Worm (Caenorhabditis elegans) whole organism, L3 larva: ENCODE results near the gene srh-92.

Source experiments
- R02D3.7 ChIP-seq: fragments of 150-350 bp; optimal IDR thresholded peaks from 2 replicates; lab custom pipeline; 2014; ENCODE audit warnings: missing biosample characterization, missing genetic modification characterization
- ZK546.5 ChIP-seq: sonication (generic microtip); optimal IDR thresholded peaks from 2 replicates; lab custom pipeline; 2017; ENCODE audit warnings: missing biosample characterization, missing genetic modification characterization
- ama-1 ChIP-seq: fragments of 150-350 bp; optimal IDR thresholded peaks from 2 replicates; lab custom pipeline; 2018
- ceh-28 ChIP-seq: fragments of 150-350 bp; optimal IDR thresholded peaks from 2 replicates; lab custom pipeline; 2014; ENCODE audit warnings: missing biosample characterization, missing genetic modification reagents, missing genetic modification characterization
- elt-1 ChIP-seq: fragments of 150-350 bp; optimal IDR thresholded peaks from 2 replicates; lab custom pipeline; 2014; ENCODE audit warnings: missing biosample characterization, missing genetic modification characterization
- elt-3 ChIP-seq, 3 experiments: fragments of 150-350 bp in 1 of 3; sonication (generic microtip) in 2 of 3; optimal IDR thresholded peaks; 2 replicates in 2 of 3; 4 replicates in 1 of 3; lab custom pipeline; 2014 to 2017; ENCODE audit warnings: missing biosample characterization in 3 of 3, missing genetic modification characterization in 3 of 3
- fkh-2 ChIP-seq: fragments of 150-350 bp; optimal IDR thresholded peaks from 2 replicates; lab custom pipeline; 2014; ENCODE audit warnings: missing biosample characterization, missing genetic modification reagents, missing genetic modification characterization
- fos-1 ChIP-seq: fragments of 150-350 bp; optimal IDR thresholded peaks from 2 replicates; lab custom pipeline; 2014; ENCODE audit warnings: missing biosample characterization, missing genetic modification characterization
- jun-1 ChIP-seq: fragments of 150-350 bp; optimal IDR thresholded peaks from 2 replicates; lab custom pipeline; 2014; ENCODE audit warnings: missing biosample characterization, missing genetic modification reagents, missing genetic modification characterization
- mdl-1 ChIP-seq: fragments of 150-350 bp; optimal IDR thresholded peaks from 2 replicates; lab custom pipeline; 2014; ENCODE audit warnings: missing biosample characterization, missing genetic modification characterization
- mml-1 ChIP-seq: fragments of 150-350 bp; sonication (generic microtip); optimal IDR thresholded peaks from 3 replicates; lab custom pipeline; 2014; ENCODE audit warnings: missing biosample characterization, missing genetic modification characterization
- nhr-25 ChIP-seq: sonication (generic microtip); optimal IDR thresholded peaks from 2 replicates; lab custom pipeline; 2017; ENCODE audit warnings: missing biosample characterization, missing genetic modification characterization
- nhr-43 ChIP-seq: sonication (generic microtip); optimal IDR thresholded peaks from 2 replicates; lab custom pipeline; 2016; ENCODE audit warnings: mild to moderate bottlenecking, missing genetic modification characterization, missing compliant biosample characterization; ENCODE audit not compliant: poor library complexity, severe bottlenecking
- skn-1 ChIP-seq: fragments of 150-350 bp; optimal IDR thresholded peaks from 2 replicates; lab custom pipeline; 2014; ENCODE audit warnings: missing biosample characterization, missing genetic modification characterization
- ztf-4 ChIP-seq: fragments of 150-350 bp; optimal IDR thresholded peaks from 2 replicates; lab custom pipeline; 2014; ENCODE audit warnings: missing biosample characterization, missing genetic modification characterization

srh-92 gene

ce11 chrV:7413107-7413774, 47.6 kb downstream of the srh-92 start, which contains the start of gene F18E3.11 (continued):
- TF ChIP-seq R02D3.7 = no peak
- TF ChIP-seq ztf-4 (tag; lab: Kevin White, UChicago) = no peak
- TF ChIP-seq mml-1 = no peak
- TF ChIP-seq ceh-28 (tag; lab: Kevin White, UChicago) = no peak
- TF ChIP-seq elt-3 (tag; optimal IDR thresholded peaks at IDR 0.05; lab: Kevin White, UChicago) = peak in 1 of 3 experiments; percentile 23
- no peak for TF ChIP-seq fkh-2 (tag; lab: Kevin White, UChicago)
- peak; percentile 71 for TF ChIP-seq nhr-25 (tag; lab: Kevin White, UChicago)
- TF ChIP-seq ama-1 (lab: Kevin White, UChicago) = peak; percentile 84
- no peak for TF ChIP-seq elt-1 (tag; lab: Kevin White, UChicago)
- TF ChIP-seq fos-1 (tag; lab: Kevin White, UChicago) = no peak
- peak; percentile 84 for TF ChIP-seq nhr-43 (tag; lab: Kevin White, UChicago)
- TF ChIP-seq ZK546.5 (tag; lab: Kevin White, UChicago) = no peak
- peak; percentile 71 for TF ChIP-seq skn-1 (tag; lab: Kevin White, UChicago)

- no peak for TF ChIP-seq mdl-1 (tag; lab: Kevin White, UChicago)
- TF ChIP-seq jun-1 (tag; lab: Kevin White, UChicago) = no peak
- TF ChIP-seq R02D3.7 = no peak
Measured at ce11 chrV:7411695-7412094, 49.1 kb downstream of the srh-92 start, which contains the start of gene str-41. str-41 (plus strand) TSS chrV:7411995.
